Fruit fly (Drosophila melanogaster): ENCODE results near the gene CG10077.

The CG10077 gene

dm6 chr3L:6906758-6907157 is 48.9 kb downstream of the CG10077 start:
- TF ChIP-seq psq (optimal IDR thresholded peaks at IDR 0.05) (no peak), insv (optimal IDR thresholded peaks at IDR 0.05) (no peak), Sin3A (optimal IDR thresholded peaks at IDR 0.05) (no peak), h (optimal IDR thresholded peaks at IDR 0.05) (no peak), Myc (optimal IDR thresholded peaks at IDR 0.05) (no peak), ttk (optimal IDR thresholded peaks at IDR 0.05) (no peak)

- TF ChIP-seq Sin3A (optimal IDR thresholded peaks at IDR 0.05) (no peak), ttk (optimal IDR thresholded peaks at IDR 0.05) (no peak), Myc (optimal IDR thresholded peaks at IDR 0.05) (no peak), psq (optimal IDR thresholded peaks at IDR 0.05) (no peak)
These were observed 51.7 kb downstream of the CG10077 start for dm6 chr3L:6903985-6904384.
